Worm (Caenorhabditis elegans): ENCODE measurements around the gene cysl-4.

- TF ChIP-seq nhr-237 (tag; optimal IDR thresholded peaks at IDR 0.05), result no peak
- TF ChIP-seq elt-1 (tag; optimal IDR thresholded peaks at IDR 0.05), result no peak
- TF ChIP-seq mdl-1 (tag; optimal IDR thresholded peaks at IDR 0.05), result no peak
- TF ChIP-seq lin-11 (tag; optimal IDR thresholded peaks at IDR 0.05), result no peak
- no peak for TF ChIP-seq unc-62 (GFP tag; optimal IDR thresholded peaks at IDR 0.05)
- TF ChIP-seq snpc-4 (tag; optimal IDR thresholded peaks at IDR 0.05), result no peak
- TF ChIP-seq nhr-77 (tag; optimal IDR thresholded peaks at IDR 0.05), result no peak
- no peak for TF ChIP-seq ztf-11 (tag; optimal IDR thresholded peaks at IDR 0.05)
- TF ChIP-seq ceh-16 (tag; optimal IDR thresholded peaks at IDR 0.05), result no peak
- no peak for TF ChIP-seq egl-27 (tag; optimal IDR thresholded peaks at IDR 0.05)
- TF ChIP-seq skn-1 (tag; optimal IDR thresholded peaks at IDR 0.05), result no peak
These were observed 35.1 kb upstream of the cysl-4 start for ce11 chrV:1969690-1970089.
